Fruit fly (Drosophila melanogaster) whole organism, prepupa: ENCODE measurements around the gene lark.

Source experiments
- Blimp-1 ChIP-seq: fragments of 200-800 bp; sonication (Bioruptor generic); optimal IDR thresholded peaks from 3 replicates; lab custom pipeline; 2017; ENCODE audit warnings: missing biosample characterization, missing genetic modification characterization, mild to moderate bottlenecking, moderate library complexity, missing genetic modification reagents
- CG10631 ChIP-seq: fragments of 200-800 bp; sonication (Bioruptor generic); optimal IDR thresholded peaks from 2 replicates; lab custom pipeline; 2016; ENCODE audit warnings: missing biosample characterization, missing genetic modification characterization
- CG10669 ChIP-seq: fragments of 200-800 bp; sonication (Bioruptor generic); optimal IDR thresholded peaks from 3 replicates; lab custom pipeline; 2018; ENCODE audit warnings: missing biosample characterization, mild to moderate bottlenecking, missing genetic modification characterization, moderate library complexity
- CG11294 ChIP-seq: fragments of 200-800 bp; sonication (Bioruptor generic); IDR thresholded peaks from 2 replicates; pipeline ENCODE4 v1.3.6; 2022; ENCODE audit warnings: missing biosample characterization, missing genetic modification characterization
- CG11762 ChIP-seq: fragments of 200-800 bp; sonication (Bioruptor generic); optimal IDR thresholded peaks from 3 replicates; lab custom pipeline; 2016; ENCODE audit warnings: missing biosample characterization, missing genetic modification characterization; ENCODE audit not compliant: insufficient read depth
- CG11902 ChIP-seq: fragments of 200-800 bp; sonication (Bioruptor generic); optimal IDR thresholded peaks from 3 replicates; lab custom pipeline; 2016; ENCODE audit warnings: missing biosample characterization, missing genetic modification characterization
- CG15336 ChIP-seq: fragments of 200-800 bp; sonication (Bioruptor generic); IDR thresholded peaks from 2 replicates; pipeline ENCODE4 v1.3.6; 2022; ENCODE audit warnings: missing biosample characterization, missing genetic modification characterization
- CG1621 ChIP-seq: fragments of 200-800 bp; sonication (Bioruptor generic); optimal IDR thresholded peaks from 3 replicates; lab custom pipeline; 2018; ENCODE audit warnings: missing biosample characterization, mild to moderate bottlenecking, missing genetic modification characterization
- CG16779 ChIP-seq: fragments of 200-800 bp; sonication (Bioruptor generic); optimal IDR thresholded peaks from 3 replicates; lab custom pipeline; 2017; ENCODE audit warnings: missing biosample characterization, mild to moderate bottlenecking, missing genetic modification characterization
- CG31627 ChIP-seq: fragments of 200-800 bp; sonication (Bioruptor generic); optimal IDR thresholded peaks from 3 replicates; lab custom pipeline; 2016; ENCODE audit warnings: missing biosample characterization, missing genetic modification characterization
- CG32006 ChIP-seq: fragments of 200-800 bp; sonication (Bioruptor generic); optimal IDR thresholded peaks from 3 replicates; lab custom pipeline; 2017; ENCODE audit warnings: missing biosample characterization, mild to moderate bottlenecking, missing genetic modification characterization
- CG34406 ChIP-seq: fragments of 200-800 bp; sonication (Bioruptor generic); optimal IDR thresholded peaks from 3 replicates; lab custom pipeline; 2016; ENCODE audit warnings: missing biosample characterization, missing genetic modification characterization
- CG3919 ChIP-seq: fragments of 200-800 bp; sonication (Bioruptor generic); optimal IDR thresholded peaks from 3 replicates; lab custom pipeline; 2016; ENCODE audit warnings: missing biosample characterization, missing genetic modification characterization
- CG6163 ChIP-seq: fragments of 200-800 bp; sonication (Bioruptor generic); IDR thresholded peaks from 3 replicates; pipeline ENCODE4 v1.3.6; 2022; ENCODE audit warnings: missing biosample characterization, missing genetic modification characterization
- CG6276 ChIP-seq: fragments of 200-800 bp; sonication (Bioruptor generic); optimal IDR thresholded peaks from 2 replicates; lab custom pipeline; 2017; ENCODE audit warnings: missing biosample characterization, mild to moderate bottlenecking, missing genetic modification characterization
- CG6792 ChIP-seq: fragments of 200-800 bp; sonication (Bioruptor generic); optimal IDR thresholded peaks from 3 replicates; lab custom pipeline; 2016; ENCODE audit warnings: missing biosample characterization, missing genetic modification characterization
- CG6808 ChIP-seq: fragments of 200-800 bp; sonication (Bioruptor generic); optimal IDR thresholded peaks from 3 replicates; lab custom pipeline; 2017; ENCODE audit warnings: missing biosample characterization, missing genetic modification characterization, mild to moderate bottlenecking, moderate library complexity, missing genetic modification reagents
- CG8119 ChIP-seq: fragments of 200-800 bp; sonication (Bioruptor generic); IDR thresholded peaks from 3 replicates; pipeline ENCODE4 v1.3.6; 2022; ENCODE audit warnings: missing biosample characterization, missing genetic modification characterization
- CG8319 ChIP-seq: fragments of 200-800 bp; sonication (Bioruptor generic); optimal IDR thresholded peaks from 3 replicates; lab custom pipeline; 2016; ENCODE audit warnings: missing biosample characterization, missing genetic modification characterization
- CG8632 ChIP-seq: fragments of 200-800 bp; sonication (Bioruptor generic); optimal IDR thresholded peaks from 3 replicates; lab custom pipeline; 2016; ENCODE audit warnings: missing biosample characterization, missing genetic modification characterization
- CG9139 ChIP-seq: fragments of 200-800 bp; sonication (Bioruptor generic); optimal IDR thresholded peaks from 3 replicates; lab custom pipeline; 2017; ENCODE audit warnings: missing biosample characterization, mild to moderate bottlenecking, missing genetic modification characterization
- Eip75B ChIP-seq: fragments of 200-800 bp; sonication (Bioruptor generic); optimal IDR thresholded peaks from 3 replicates; lab custom pipeline; 2016; ENCODE audit warnings: missing biosample characterization, missing genetic modification characterization
- Eip78C ChIP-seq: fragments of 200-800 bp; sonication (Bioruptor generic); peaks from one replicate; lab custom pipeline; 2016; ENCODE audit warnings: missing biosample characterization, missing genetic modification characterization
- Eip93F ChIP-seq: fragments of 200-800 bp; sonication (Bioruptor generic); optimal IDR thresholded peaks from 2 replicates; lab custom pipeline; 2016; ENCODE audit warnings: missing biosample characterization, mild to moderate bottlenecking, missing genetic modification characterization
- Ets21C ChIP-seq: fragments of 200-800 bp; sonication (Bioruptor generic); optimal IDR thresholded peaks from 3 replicates; lab custom pipeline; 2016; ENCODE audit warnings: missing biosample characterization, missing genetic modification characterization
- Ets96B ChIP-seq: fragments of 200-800 bp; optimal IDR thresholded peaks from 2 replicates; lab custom pipeline; 2019; ENCODE audit warnings: missing biosample characterization, mild to moderate bottlenecking, missing genetic modification characterization, moderate library complexity
- Gug ChIP-seq: fragments of 200-800 bp; sonication (Bioruptor generic); IDR thresholded peaks from 2 replicates; pipeline ENCODE4 v1.3.6; 2022; ENCODE audit warnings: missing biosample characterization, missing genetic modification characterization
- Hr38 ChIP-seq: sonication (Bioruptor generic); optimal IDR thresholded peaks from 2 replicates; lab custom pipeline; 2016; ENCODE audit warnings: missing biosample characterization, missing genetic modification characterization
- Hr39 ChIP-seq: fragments of 200-800 bp; sonication (Bioruptor generic); optimal IDR thresholded peaks from 2 replicates; lab custom pipeline; 2016; ENCODE audit warnings: missing biosample characterization, missing genetic modification characterization
- Hr4 ChIP-seq: fragments of 200-800 bp; sonication (Bioruptor generic); optimal IDR thresholded peaks from 3 replicates; lab custom pipeline; 2016; ENCODE audit warnings: missing biosample characterization, missing genetic modification characterization
- Lpt ChIP-seq: fragments of 200-800 bp; sonication (Bioruptor generic); optimal IDR thresholded peaks from 3 replicates; lab custom pipeline; 2016; ENCODE audit warnings: missing biosample characterization, missing genetic modification characterization
- Met ChIP-seq: fragments of 200-800 bp; sonication (Bioruptor generic); optimal IDR thresholded peaks from 3 replicates; lab custom pipeline; 2016; ENCODE audit warnings: missing biosample characterization, missing genetic modification characterization
- OdsH ChIP-seq: fragments of 200-800 bp; sonication (Bioruptor generic); optimal IDR thresholded peaks from 3 replicates; lab custom pipeline; 2016; ENCODE audit warnings: missing biosample characterization, missing genetic modification characterization
- Smox ChIP-seq: fragments of 200-800 bp; sonication (Bioruptor generic); optimal IDR thresholded peaks from 3 replicates; lab custom pipeline; 2016; ENCODE audit warnings: missing biosample characterization, missing genetic modification characterization
- Sox102F ChIP-seq: fragments of 200-800 bp; sonication (Bioruptor generic); optimal IDR thresholded peaks from 2 replicates; lab custom pipeline; 2016; ENCODE audit warnings: missing biosample characterization, mild to moderate bottlenecking, missing genetic modification characterization
- Sox14 ChIP-seq: fragments of 200-800 bp; sonication (Bioruptor generic); optimal IDR thresholded peaks from 3 replicates; lab custom pipeline; 2016; ENCODE audit warnings: missing biosample characterization, missing genetic modification characterization
- Sox15 ChIP-seq: fragments of 200-800 bp; sonication (Bioruptor generic); optimal IDR thresholded peaks from 3 replicates; lab custom pipeline; 2016; ENCODE audit warnings: missing biosample characterization, missing genetic modification characterization
- achi ChIP-seq: fragments of 200-800 bp; sonication (Bioruptor generic); optimal IDR thresholded peaks from 3 replicates; lab custom pipeline; 2016; ENCODE audit warnings: missing biosample characterization, missing genetic modification characterization
- acj6 ChIP-seq: fragments of 200-800 bp; sonication (Bioruptor generic); optimal IDR thresholded peaks from 3 replicates; lab custom pipeline; 2016; ENCODE audit warnings: missing biosample characterization, missing genetic modification characterization
- cyc ChIP-seq: fragments of 200-800 bp; sonication (Bioruptor generic); optimal IDR thresholded peaks from 3 replicates; lab custom pipeline; 2016; ENCODE audit warnings: missing biosample characterization, missing genetic modification characterization
- esn ChIP-seq: fragments of 200-800 bp; sonication (Bioruptor generic); optimal IDR thresholded peaks from 2 replicates; lab custom pipeline; 2016; ENCODE audit warnings: missing biosample characterization, mild to moderate bottlenecking, missing genetic modification characterization, moderate library complexity
- fd59A ChIP-seq: fragments of 200-800 bp; sonication (Bioruptor generic); optimal IDR thresholded peaks from 2 replicates; lab custom pipeline; 2017; ENCODE audit warnings: missing biosample characterization, mild to moderate bottlenecking, missing genetic modification characterization, missing genetic modification reagents
- fkh ChIP-seq: fragments of 200-800 bp; sonication (Bioruptor generic); optimal IDR thresholded peaks from 3 replicates; lab custom pipeline; 2017; ENCODE audit warnings: missing biosample characterization, mild to moderate bottlenecking, missing genetic modification characterization, moderate library complexity
- lz ChIP-seq: fragments of 200-800 bp; sonication (Bioruptor generic); optimal IDR thresholded peaks from 3 replicates; lab custom pipeline; 2016; ENCODE audit warnings: missing biosample characterization, missing genetic modification characterization
- net ChIP-seq: fragments of 200-800 bp; sonication (Bioruptor generic); optimal IDR thresholded peaks from 3 replicates; lab custom pipeline; 2016; ENCODE audit warnings: missing biosample characterization, missing genetic modification characterization
- salr ChIP-seq, 2 experiments: fragments of 200-800 bp; sonication (Bioruptor generic); optimal IDR thresholded peaks; 3 replicates each; lab custom pipeline; 2016 to 2018; ENCODE audit warnings: missing biosample characterization in 2 of 2, missing genetic modification characterization in 2 of 2, mild to moderate bottlenecking in 1 of 2
- spab ChIP-seq: fragments of 200-800 bp; sonication (Bioruptor generic); optimal IDR thresholded peaks from 2 replicates; lab custom pipeline; 2017; ENCODE audit warnings: missing biosample characterization, mild to moderate bottlenecking, missing genetic modification characterization, missing genetic modification reagents
- topi ChIP-seq: fragments of 200-800 bp; sonication (Bioruptor generic); optimal IDR thresholded peaks from 3 replicates; lab custom pipeline; 2016; ENCODE audit warnings: missing biosample characterization, missing genetic modification characterization

lark gene

DNA sequence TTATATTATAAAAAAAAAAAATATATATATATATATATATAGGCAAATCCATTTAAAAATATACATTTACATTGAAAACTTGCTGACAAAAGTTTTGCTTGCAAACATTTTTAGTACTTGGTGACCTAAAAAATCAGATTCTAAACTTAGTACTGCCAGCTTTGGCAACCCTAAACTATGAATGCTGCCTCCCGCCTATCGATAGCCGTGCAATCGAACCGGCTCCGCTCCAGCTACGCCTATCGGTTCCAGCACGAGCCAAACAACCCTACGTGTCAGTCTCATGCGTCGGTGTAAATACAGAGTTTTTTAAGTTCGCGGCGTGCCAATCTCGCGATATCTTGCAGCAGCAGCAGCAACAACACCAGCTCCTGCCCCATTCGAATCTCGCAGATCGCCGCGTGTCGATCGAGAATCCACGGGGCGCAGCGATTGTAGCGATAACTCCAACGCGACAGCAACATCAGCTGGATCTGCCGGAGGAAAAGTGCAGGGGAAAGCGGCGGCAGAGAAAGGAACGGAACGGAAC lies 21.3 kb downstream of the lark start, which contains the start of gene Sec63 (continued):
- no peak for TF ChIP-seq spab (GFP tag; lab: Kevin White, UChicago)
- TF ChIP-seq fkh: peak; percentile 26
- TF ChIP-seq Lpt (GFP tag; lab: Kevin White, UChicago): no peak
- TF ChIP-seq CG10631 (GFP tag; lab: Kevin White, UChicago): peak; percentile 38
- peak; percentile 16 for TF ChIP-seq esn
- no peak for TF ChIP-seq Sox15 (GFP tag; lab: Kevin White, UChicago)
- peak; percentile 52 for TF ChIP-seq acj6
- TF ChIP-seq CG3919 (GFP tag; lab: Kevin White, UChicago): peak; percentile 17
- peak; percentile 2 for TF ChIP-seq CG11902
- TF ChIP-seq CG11294: no peak
- no peak for TF ChIP-seq Sox102F
- TF ChIP-seq Gug (GFP tag; lab: Robert Waterston, UW): no peak
- TF ChIP-seq Eip78C: peak; percentile 34
- no peak for TF ChIP-seq CG6276 (GFP tag; lab: Kevin White, UChicago)
- TF ChIP-seq Ets96B (tag; lab: Kevin White, UChicago): no peak
- no peak for TF ChIP-seq CG11762 (GFP tag; lab: Kevin White, UChicago)
- TF ChIP-seq Smox: no peak
- TF ChIP-seq CG8632: peak; percentile 56
- TF ChIP-seq CG10669 (GFP tag; lab: Kevin White, UChicago): no peak
- TF ChIP-seq CG32006: peak; percentile 43
- peak; percentile 49 for TF ChIP-seq CG1621 (tag; lab: Kevin White, UChicago)
- peak; percentile 39 for TF ChIP-seq Hr39 (GFP tag; lab: Kevin White, UChicago)
- TF ChIP-seq CG8119 (GFP tag; lab: Robert Waterston, UW): no peak; the same call in 2 of the 3 replicates
- peak; percentile 4 for TF ChIP-seq CG6792 (GFP tag; lab: Kevin White, UChicago)
- no peak for TF ChIP-seq Hr4 (GFP tag; lab: Kevin White, UChicago)
- peak; percentile 56; the same call in 2 of the 3 replicates for TF ChIP-seq CG6163
- no peak for TF ChIP-seq cyc (GFP tag; lab: Kevin White, UChicago)
- peak; percentile 17 for TF ChIP-seq CG6808 (GFP tag; lab: Kevin White, UChicago)
- no peak for TF ChIP-seq CG9139 (GFP tag; lab: Kevin White, UChicago)
- no peak for TF ChIP-seq lz (GFP tag; lab: Kevin White, UChicago)
- TF ChIP-seq CG34406 (GFP tag; lab: Kevin White, UChicago): peak; percentile 38
- TF ChIP-seq salr (GFP tag; optimal IDR thresholded peaks at IDR 0.05; lab: Kevin White, UChicago): no peak
- TF ChIP-seq CG16779 (tag; lab: Kevin White, UChicago): no peak
- no peak for TF ChIP-seq fd59A (GFP tag; lab: Kevin White, UChicago)
- peak; percentile 49 for TF ChIP-seq achi

DNA sequence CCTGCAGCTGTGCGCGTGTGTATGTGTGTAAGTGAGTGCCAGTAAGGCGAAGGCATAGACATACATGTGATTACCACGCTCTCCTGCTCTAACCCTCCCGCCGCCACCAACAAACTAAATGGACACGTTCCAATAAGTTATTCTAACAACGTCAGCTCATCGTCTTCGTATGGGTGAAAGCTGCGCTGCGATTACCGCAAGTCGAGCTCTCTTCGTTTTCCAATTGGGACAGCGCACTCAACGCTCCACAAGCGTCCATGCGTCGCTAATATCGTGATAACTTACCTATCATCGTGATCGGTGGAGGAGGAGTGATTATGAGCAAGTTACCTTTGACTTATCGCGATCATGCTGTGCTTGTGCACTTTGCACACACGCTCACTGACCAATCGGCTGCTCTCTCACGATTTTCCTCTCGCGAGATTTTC lies 22.0 kb downstream of the lark start:
- TF ChIP-seq CG8319 (GFP tag; lab: Kevin White, UChicago) (peak; percentile 20), Smox (no peak), Eip78C (peak; percentile 60), CG15336 (GFP tag; lab: Robert Waterston, UW) (peak; percentile 68), Blimp-1 (GFP tag; lab: Kevin White, UChicago) (no peak), CG31627 (GFP tag; lab: Kevin White, UChicago) (no peak), Ets21C (GFP tag; lab: Kevin White, UChicago) (no peak), net (peak; percentile 35), CG8119 (GFP tag; lab: Robert Waterston, UW) (peak; percentile 64; the same call in 2 of the 3 replicates), Hr38 (GFP tag; lab: Kevin White, UChicago) (no peak), OdsH (no peak), Sox15 (GFP tag; lab: Kevin White, UChicago) (no peak), topi (GFP tag; lab: Kevin White, UChicago) (peak; percentile 23), Met (GFP tag; lab: Kevin White, UChicago) (no peak), CG6792 (GFP tag; lab: Kevin White, UChicago) (no peak), lz (GFP tag; lab: Kevin White, UChicago) (no peak), Sox102F (no peak), Ets96B (tag; lab: Kevin White, UChicago) (no peak), Sox14 (GFP tag; lab: Kevin White, UChicago) (no peak), spab (GFP tag; lab: Kevin White, UChicago) (peak; percentile 28), CG16779 (tag; lab: Kevin White, UChicago) (peak; percentile 52), acj6 (no peak), Eip93F (GFP tag; lab: Kevin White, UChicago) (no peak), CG10631 (GFP tag; lab: Kevin White, UChicago) (no peak), Gug (GFP tag; lab: Robert Waterston, UW) (no peak), fkh (no peak), CG32006 (peak; percentile 18), Lpt (GFP tag; lab: Kevin White, UChicago) (peak; percentile 19), CG6163 (no peak; the same call in 1 of the 3 replicates), Eip75B (GFP tag; lab: Kevin White, UChicago) (no peak), CG1621 (tag; lab: Kevin White, UChicago) (no peak), achi (peak; percentile 5)
